Fruit fly (Drosophila melanogaster) whole organism, embryonic: Measurements from ENCODE around the gene CG18662.

ENCODE experiments used
- Awh ChIP-seq: fragments of 200-800 bp; sonication (Bioruptor generic); IDR thresholded peaks from 2 replicates; pipeline ENCODE4, ENCODE4 v1.3.6; 2022; ENCODE audit warnings: missing biosample characterization, missing genetic modification characterization
- B-H2 ChIP-seq: fragments of 200-800 bp; sonication (Bioruptor generic); optimal IDR thresholded peaks from 2 replicates; lab custom pipeline; 2018; ENCODE audit warnings: missing biosample characterization, mild to moderate bottlenecking, missing genetic modification characterization
- CG13296 ChIP-seq: fragments of 200-800 bp; sonication (Bioruptor generic); optimal IDR thresholded peaks from 3 replicates; lab custom pipeline; 2018; ENCODE audit warnings: missing biosample characterization, mild to moderate bottlenecking, missing genetic modification characterization
- CG14050 ChIP-seq: fragments of 200-800 bp; sonication (Bioruptor generic); IDR thresholded peaks from 3 replicates; pipeline ENCODE4 v1.3.6; 2022; ENCODE audit warnings: missing biosample characterization, missing genetic modification characterization
- CG14667 ChIP-seq: fragments of 200-800 bp; sonication (Bioruptor generic); IDR thresholded peaks from 2 replicates; pipeline ENCODE4 v1.3.6; 2022; ENCODE audit warnings: missing biosample characterization, missing genetic modification characterization
- CG18599 ChIP-seq: fragments of 200-800 bp; sonication (Bioruptor generic); optimal IDR thresholded peaks from 3 replicates; lab custom pipeline; 2017; ENCODE audit warnings: missing biosample characterization, missing genetic modification characterization, mild to moderate bottlenecking, moderate library complexity, missing genetic modification reagents
- CG30403 ChIP-seq: fragments of 200-800 bp; sonication (Bioruptor generic); optimal IDR thresholded peaks from 3 replicates; lab custom pipeline; 2016; ENCODE audit warnings: missing biosample characterization, missing genetic modification characterization
- CG42726 ChIP-seq: fragments of 200-800 bp; sonication (Bioruptor generic); IDR thresholded peaks from 2 replicates; pipeline ENCODE4 v1.3.6; 2022; ENCODE audit warnings: missing biosample characterization, missing genetic modification characterization; ENCODE audit not compliant: partially characterized antibody
- CG43689 ChIP-seq: fragments of 200-800 bp; sonication (Bioruptor generic); IDR thresholded peaks from 2 replicates; pipeline ENCODE4 v1.3.6; 2022; ENCODE audit warnings: missing biosample characterization, missing genetic modification characterization
- CG4424 ChIP-seq: fragments of 200-800 bp; sonication (Bioruptor generic); optimal IDR thresholded peaks from 3 replicates; lab custom pipeline; 2016; ENCODE audit warnings: missing biosample characterization, missing genetic modification characterization
- CG7357 ChIP-seq: fragments of 200-800 bp; sonication (Bioruptor generic); IDR thresholded peaks from 3 replicates; pipeline ENCODE4 v1.3.6; 2022; ENCODE audit warnings: missing biosample characterization, missing genetic modification characterization
- CG8944 ChIP-seq: fragments of 200-800 bp; sonication (Bioruptor generic); optimal IDR thresholded peaks from 3 replicates; lab custom pipeline; 2016; ENCODE audit warnings: missing biosample characterization, missing genetic modification characterization
- Ets65A ChIP-seq: fragments of 200-800 bp; sonication (Bioruptor generic); peaks from one replicate; lab custom pipeline; 2016; ENCODE audit warnings: missing biosample characterization, missing genetic modification characterization
- Fer3 ChIP-seq: fragments of 200-800 bp; sonication (Bioruptor generic); optimal IDR thresholded peaks from 2 replicates; lab custom pipeline; 2018; ENCODE audit warnings: missing biosample characterization, mild to moderate bottlenecking, missing genetic modification characterization, moderate library complexity
- GATAe ChIP-seq: fragments of 200-800 bp; sonication (Bioruptor generic); conservative IDR thresholded peaks from 2 replicates; pipeline ENCODE4 v1.3.6; 2022; ENCODE audit warnings: missing biosample characterization, missing genetic modification characterization
- Gsc ChIP-seq: fragments of 200-800 bp; sonication (Bioruptor generic); IDR thresholded peaks from 2 replicates; pipeline ENCODE4 v1.3.6; 2022; ENCODE audit warnings: missing biosample characterization, missing genetic modification characterization
- Hand ChIP-seq: fragments of 200-800 bp; sonication (Bioruptor generic); optimal IDR thresholded peaks from 2 replicates; lab custom pipeline; 2017; ENCODE audit warnings: mild to moderate bottlenecking, missing biosample characterization, missing genetic modification reagents, missing genetic modification characterization
- Hsf ChIP-seq: fragments of 200-800 bp; sonication (Bioruptor generic); optimal IDR thresholded peaks from 3 replicates; lab custom pipeline; 2016; ENCODE audit warnings: missing biosample characterization, missing genetic modification characterization
- Jarid2 ChIP-seq: fragments of 200-800 bp; sonication (Bioruptor generic); optimal IDR thresholded peaks from 3 replicates; lab custom pipeline; 2017; ENCODE audit warnings: mild to moderate bottlenecking, missing biosample characterization, missing genetic modification reagents, missing genetic modification characterization
- Lim3 ChIP-seq: fragments of 200-800 bp; sonication (Bioruptor generic); IDR thresholded peaks from 2 replicates; pipeline ENCODE4 v1.3.6; 2022; ENCODE audit warnings: missing biosample characterization, missing genetic modification characterization
- Lpt ChIP-seq: fragments of >200 bp; optimal IDR thresholded peaks from 2 replicates; lab custom pipeline; 2018; ENCODE audit warnings: missing biosample characterization, missing genetic modification characterization
- MTF-1 ChIP-seq: fragments of 200-800 bp; sonication (Bioruptor generic); optimal IDR thresholded peaks from 2 replicates; lab custom pipeline; 2018; ENCODE audit warnings: missing biosample characterization, mild to moderate bottlenecking, missing genetic modification characterization, borderline replicate concordance
- NK7.1 ChIP-seq: fragments of 200-800 bp; sonication (Bioruptor generic); optimal IDR thresholded peaks from 3 replicates; lab custom pipeline; 2016; ENCODE audit warnings: missing biosample characterization, missing genetic modification characterization
- Neu2 ChIP-seq: fragments of 200-800 bp; sonication (Bioruptor generic); optimal IDR thresholded peaks from 3 replicates; lab custom pipeline; 2016; ENCODE audit warnings: missing biosample characterization, missing genetic modification characterization, borderline replicate concordance
- Ravus ChIP-seq: fragments of 200-800 bp; sonication (Bioruptor generic); IDR thresholded peaks from 2 replicates; pipeline ENCODE4 v1.3.6; 2022; ENCODE audit warnings: missing biosample characterization, missing genetic modification characterization
- Rfx ChIP-seq: fragments of 200-800 bp; sonication (Bioruptor generic); IDR thresholded peaks from 2 replicates; pipeline ENCODE4 v1.3.6; 2022; ENCODE audit warnings: missing biosample characterization, missing genetic modification characterization
- abd-A ChIP-seq: fragments of 200-800 bp; sonication (Bioruptor generic); optimal IDR thresholded peaks from 3 replicates; lab custom pipeline; 2019; ENCODE audit warnings: missing biosample characterization, mild to moderate bottlenecking, missing genetic modification characterization, moderate library complexity
- bcd ChIP-seq: fragments of 200-800 bp; sonication (Bioruptor generic); optimal IDR thresholded peaks from 2 replicates; lab custom pipeline; 2017; ENCODE audit warnings: missing biosample characterization, mild to moderate bottlenecking, missing genetic modification characterization
- da ChIP-seq: fragments of 200-800 bp; sonication (Bioruptor generic); optimal IDR thresholded peaks from 2 replicates; lab custom pipeline; 2016; ENCODE audit warnings: missing biosample characterization, missing genetic modification characterization
- gfzf ChIP-seq: fragments of 200-800 bp; sonication (Bioruptor generic); optimal IDR thresholded peaks from 2 replicates; lab custom pipeline; 2016; ENCODE audit warnings: missing biosample characterization, mild to moderate bottlenecking, missing genetic modification characterization, moderate library complexity
- gro ChIP-seq: fragments of 200-800 bp; sonication (Bioruptor generic); optimal IDR thresholded peaks from 2 replicates; lab custom pipeline; 2016; ENCODE audit warnings: missing biosample characterization, missing genetic modification characterization
- odd ChIP-seq: fragments of 200-800 bp; sonication (Bioruptor generic); optimal IDR thresholded peaks from 2 replicates; lab custom pipeline; 2017; ENCODE audit warnings: missing biosample characterization, mild to moderate bottlenecking, missing genetic modification characterization
- prd ChIP-seq, 3 experiments: fragments of >200 bp in 2 of 3; fragments of 200-800 bp in 1 of 3; sonication (Bioruptor generic) in 1 of 3; optimal IDR thresholded peaks in 2 of 3; IDR thresholded peaks in 1 of 3; 2 replicates in 2 of 3; 3 replicates in 1 of 3; pipeline versions ENCODE4 v1.3.6 to Lab custom; 2017 to 2022; ENCODE audit warnings: missing biosample characterization in 1 of 3, missing genetic modification characterization in 1 of 3
- ranshi ChIP-seq: fragments of 200-800 bp; sonication (Bioruptor generic); IDR thresholded peaks from 2 replicates; pipeline ENCODE4 v1.3.6; 2022; ENCODE audit warnings: missing biosample characterization, missing genetic modification characterization
- ro ChIP-seq: fragments of 200-800 bp; sonication (Bioruptor generic); IDR thresholded peaks from 2 replicates; pipeline ENCODE4 v1.3.6; 2022; ENCODE audit warnings: missing biosample characterization, missing genetic modification characterization
- schlank ChIP-seq: fragments of 200-800 bp; sonication (Bioruptor generic); optimal IDR thresholded peaks from 2 replicates; lab custom pipeline; 2018; ENCODE audit warnings: missing biosample characterization, mild to moderate bottlenecking, missing genetic modification characterization
- sd ChIP-seq: fragments of 200-800 bp; sonication (Bioruptor generic); optimal IDR thresholded peaks from 3 replicates; lab custom pipeline; 2018; ENCODE audit warnings: missing biosample characterization, mild to moderate bottlenecking, missing genetic modification characterization, moderate library complexity
- shn ChIP-seq: fragments of 200-800 bp; sonication (Bioruptor generic); optimal IDR thresholded peaks from 3 replicates; lab custom pipeline; 2016; ENCODE audit warnings: missing biosample characterization, missing genetic modification characterization
- sim ChIP-seq: fragments of 200-800 bp; sonication (Bioruptor generic); IDR thresholded peaks from 2 replicates; pipeline ENCODE4 v1.3.6; 2022; ENCODE audit warnings: missing biosample characterization, missing genetic modification characterization
- sna ChIP-seq: fragments of 200-800 bp; sonication (Bioruptor generic); IDR thresholded peaks from 2 replicates; pipeline ENCODE4 v1.3.6; 2022; ENCODE audit warnings: missing biosample characterization, missing genetic modification characterization; ENCODE audit not compliant: partially characterized antibody
- sr ChIP-seq: fragments of 200-800 bp; sonication (Bioruptor generic); IDR thresholded peaks from 3 replicates; pipeline ENCODE4 v1.3.6; 2022; ENCODE audit warnings: missing biosample characterization, missing genetic modification characterization
- tgo ChIP-seq: fragments of 200-800 bp; sonication (Bioruptor generic); IDR thresholded peaks from 3 replicates; pipeline ENCODE4 v1.3.6; 2022; ENCODE audit warnings: missing biosample characterization, missing genetic modification characterization
- ttk ChIP-seq: fragments of 200-800 bp; sonication (Bioruptor generic); IDR thresholded peaks from 2 replicates; pipeline ENCODE4 v2.1.2; 2022; ENCODE audit warnings: missing biosample characterization, missing genetic modification characterization
- tup ChIP-seq: fragments of 200-800 bp; sonication (Bioruptor generic); optimal IDR thresholded peaks from 2 replicates; lab custom pipeline; 2016; ENCODE audit warnings: missing biosample characterization, mild to moderate bottlenecking, missing genetic modification characterization, moderate library complexity
- vnd ChIP-seq: fragments of 200-800 bp; sonication (Bioruptor generic); IDR thresholded peaks from 3 replicates; pipeline ENCODE4 v1.3.6; 2022; ENCODE audit warnings: missing biosample characterization, missing genetic modification characterization; ENCODE audit not compliant: partially characterized antibody
- z ChIP-seq: fragments of 200-800 bp; sonication (Bioruptor generic); IDR thresholded peaks from 3 replicates; pipeline ENCODE4 v1.3.6; 2022; ENCODE audit warnings: missing biosample characterization, missing genetic modification characterization

Gene CG18662

DNA sequence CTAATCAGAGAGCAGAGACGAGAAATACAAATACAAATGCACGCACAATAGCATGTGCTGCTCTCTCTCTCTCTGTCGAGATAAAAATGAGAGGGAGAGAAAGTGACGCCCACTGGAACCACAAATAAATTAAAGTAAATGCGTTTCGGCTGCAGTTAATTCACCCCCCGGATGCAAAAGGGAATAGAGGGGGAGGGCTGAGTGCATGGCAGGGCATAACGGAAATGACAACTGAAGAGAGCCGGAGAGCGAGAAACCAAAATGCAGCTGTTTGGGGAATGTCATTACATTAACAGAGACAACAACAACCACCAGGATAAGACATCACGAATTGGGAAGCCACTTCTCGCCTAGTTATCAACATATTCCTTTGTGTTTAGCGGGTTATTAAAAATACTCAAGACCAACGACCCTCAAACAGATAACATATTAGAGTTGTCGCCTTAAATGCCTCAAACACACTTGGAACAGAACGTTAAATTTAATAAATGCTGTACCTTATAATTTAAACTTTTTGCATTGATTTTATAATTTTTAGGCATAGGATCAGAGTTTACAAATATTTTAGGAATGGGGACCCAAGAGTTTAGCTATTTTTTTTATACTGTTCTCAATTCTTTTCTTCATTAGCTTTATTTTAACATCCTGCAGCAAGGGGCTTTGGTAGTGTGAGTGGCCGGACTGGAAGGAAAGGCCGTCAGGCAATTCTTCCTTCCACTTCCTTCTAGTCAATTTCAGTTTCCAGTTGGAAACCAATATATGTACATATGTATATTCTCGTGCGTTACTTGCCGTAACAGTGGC, 30.3 kb upstream of the CG18662 start (continued):
- peak; percentile 2 for TF ChIP-seq CG30403 (GFP tag; lab: Kevin White, UChicago)

- TF ChIP-seq z (no peak), Rfx (GFP tag; lab: Robert Waterston, UW) (peak; percentile 94), Awh (GFP tag; lab: Robert Waterston, UW) (peak; percentile 95), CG42726 (GFP tag; lab: Robert Waterston, UW) (no peak), sd (tag; lab: Kevin White, UChicago) (peak; percentile 95), vnd (GFP tag; lab: Robert Waterston, UW) (no peak), gfzf (GFP tag; lab: Kevin White, UChicago) (no peak), ranshi (GFP tag; lab: Robert Waterston, UW) (peak; percentile 95), prd (optimal IDR thresholded peaks at IDR 0.05; lab: Kevin White, UChicago) (no peak), prd (GFP tag; IDR thresholded peaks at IDR 0.05; lab: Robert Waterston, UW) (peak; percentile 95), Lim3 (GFP tag; lab: Robert Waterston, UW) (no peak), abd-A (tag; lab: Kevin White, UChicago) (peak; percentile 92), CG18599 (peak; percentile 99), CG13296 (GFP tag; lab: Kevin White, UChicago) (peak; percentile 99), Lpt (no peak), CG43689 (GFP tag; lab: Robert Waterston, UW) (no peak; the same call in 1 of the 2 replicates), CG4424 (GFP tag; lab: Kevin White, UChicago) (peak; percentile 96), sim (peak; percentile 96), Neu2 (no peak), schlank (tag; lab: Kevin White, UChicago) (peak; percentile 78), sr (GFP tag; lab: Robert Waterston, UW) (no peak), Ravus (peak; percentile 86), Ets65A (GFP tag; lab: Kevin White, UChicago) (peak; percentile 94), ttk (GFP tag; lab: Robert Waterston, UW) (peak; percentile 96), MTF-1 (peak; percentile 85), bcd (GFP tag; lab: Kevin White, UChicago) (peak; percentile 97), Jarid2 (GFP tag; lab: Kevin White, UChicago) (peak; percentile 89), CG8944 (GFP tag; lab: Kevin White, UChicago) (no peak), odd (GFP tag; lab: Kevin White, UChicago) (peak; percentile 97), B-H2 (GFP tag; lab: Kevin White, UChicago) (peak; percentile 94), CG14050 (GFP tag; lab: Robert Waterston, UW) (peak; percentile 79), CG7357 (GFP tag; lab: Robert Waterston, UW) (peak; percentile 91), ro (peak; percentile 93), Hsf (GFP tag; lab: Kevin White, UChicago) (peak; percentile 79), gro (GFP tag; lab: Kevin White, UChicago) (peak; percentile 63), da (no peak), sna (GFP tag; lab: Robert Waterston, UW) (no peak), Hand (peak; percentile 98), Gsc (GFP tag; lab: Robert Waterston, UW) (no peak), Fer3 (tag; lab: Kevin White, UChicago) (peak; percentile 98), GATAe (peak; percentile 91), NK7.1 (GFP tag; lab: Kevin White, UChicago) (peak; percentile 43), shn (GFP tag; lab: Kevin White, UChicago) (peak; percentile 63), tup (peak; percentile 28), CG14667 (GFP tag; lab: Robert Waterston, UW) (peak; percentile 94; the same call in 1 of the 2 replicates), tgo (GFP tag; lab: Robert Waterston, UW) (peak; percentile 98)
Measured at dm6 chr2L:8951184-8951934, 29.1 kb upstream of the CG18662 start, which contains the start of gene C1GalTA. Gene C1GalTA, minus strand, starts transcription at chr2L:8951216.
